Worm (Caenorhabditis elegans): ENCODE data around the gene Y75B8A.18.

Gene Y75B8A.18

DNA sequence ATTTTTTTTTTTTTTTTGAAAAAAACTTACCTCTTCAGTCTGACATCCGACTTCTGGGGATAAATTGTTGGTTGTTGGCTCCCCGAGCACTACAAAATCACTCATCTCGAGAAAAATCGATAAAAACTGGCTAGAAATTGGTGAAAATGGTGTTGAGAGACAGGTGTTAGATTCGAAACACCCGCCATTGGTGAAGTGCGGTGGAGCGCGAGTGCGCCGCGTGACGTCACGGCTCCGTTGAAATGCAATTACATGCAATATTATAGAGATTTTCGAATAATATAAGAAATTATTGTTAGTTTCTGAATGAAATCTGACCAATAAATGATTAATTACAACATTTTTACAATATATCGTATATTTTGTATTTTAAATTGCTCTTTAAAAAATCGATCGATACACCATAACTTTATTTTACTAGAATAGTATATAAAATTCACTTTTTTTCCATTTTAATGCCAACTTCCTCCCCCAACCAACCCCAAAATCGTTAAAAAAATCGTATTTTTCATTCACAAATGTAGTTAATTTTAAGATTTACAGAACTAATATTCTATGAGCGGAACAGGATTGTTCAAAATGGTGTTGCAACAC lies at the start of gene Y75B8A.18, which contains the start of gene Y75B8A.19:
Gene Y75B8A.18 (minus strand): TSS at position 142 of the 594 bp plus-strand sequence.
Gene Y75B8A.19 (plus strand): TSS at position 544 of the 594 bp plus-strand sequence.
- peak; percentile 67 for TF ChIP-seq pha-4 (tag; optimal IDR thresholded peaks at IDR 0.05)
- peak; percentile 66 for TF ChIP-seq lin-39 (tag; optimal IDR thresholded peaks at IDR 0.05)
- TF ChIP-seq lsy-12 (tag; optimal IDR thresholded peaks at IDR 0.05), result no peak
- peak; percentile 87 for TF ChIP-seq nfya-1 (tag; optimal IDR thresholded peaks at IDR 0.05; ENCODE audit: insufficient read depth)
- peak; percentile 10 for TF ChIP-seq nhr-25 (tag; optimal IDR thresholded peaks at IDR 0.05)
- peak; percentile 16 for TF ChIP-seq hmg-11 (tag; optimal IDR thresholded peaks at IDR 0.05)
- TF ChIP-seq lin-15B (tag; optimal IDR thresholded peaks at IDR 0.05), result peak; percentile 79
- TF ChIP-seq nhr-12 (tag; optimal IDR thresholded peaks at IDR 0.05), result no peak
- TF ChIP-seq egl-5 (tag; optimal IDR thresholded peaks at IDR 0.05), result peak; percentile 13
- no peak for TF ChIP-seq nhr-43 (tag; optimal IDR thresholded peaks at IDR 0.05; ENCODE audit: poor library complexity, severe bottlenecking)
- TF ChIP-seq fkh-10 (GFP tag; optimal IDR thresholded peaks at IDR 0.05), result peak; percentile 55
- no peak for TF ChIP-seq ztf-11 (tag; optimal IDR thresholded peaks at IDR 0.05)

DNA sequence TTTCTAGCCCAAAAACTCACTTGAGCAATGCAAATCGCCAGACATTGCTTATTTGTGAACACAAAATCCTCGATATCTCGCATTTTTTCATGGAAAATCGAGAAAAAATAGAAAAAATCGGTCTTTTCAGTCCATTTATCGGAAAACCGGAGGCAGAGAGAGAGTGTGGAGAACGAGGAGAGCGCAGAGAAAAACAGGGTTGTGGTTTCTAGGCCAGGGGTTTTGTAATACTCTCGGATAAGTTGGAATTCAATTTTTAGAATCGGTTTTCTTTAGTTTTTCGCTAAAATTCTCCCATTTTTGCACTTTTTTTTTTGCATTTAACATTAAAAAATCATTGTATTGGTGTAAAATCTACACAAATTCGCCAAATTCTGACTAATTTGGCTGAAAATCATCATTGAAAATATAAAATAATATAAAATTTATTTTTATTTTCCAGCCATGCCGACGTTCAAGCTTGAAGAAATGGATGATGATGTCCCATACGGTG lies 47.6 kb upstream of the Y75B8A.18 start, which contains the start of the genes Y75B8A.24 and Y75B8A.25:
Gene Y75B8A.24 (minus strand): TSS at position 155 of the 493 bp plus-strand sequence.
Gene Y75B8A.25 (plus strand): TSS at position 443 of the 493 bp plus-strand sequence.
- TF ChIP-seq ZK546.5 (tag; optimal IDR thresholded peaks at IDR 0.05) (no peak), unc-39 (tag; optimal IDR thresholded peaks at IDR 0.05) (no peak), nhr-28 (tag; optimal IDR thresholded peaks at IDR 0.05) (no peak), ztf-11 (tag; optimal IDR thresholded peaks at IDR 0.05) (no peak), nhr-43 (tag; optimal IDR thresholded peaks at IDR 0.05; ENCODE audit: poor library complexity, severe bottlenecking) (peak; percentile 86), pha-4 (tag; optimal IDR thresholded peaks at IDR 0.05) (peak; percentile 64), mml-1 (tag; optimal IDR thresholded peaks at IDR 0.05) (no peak), nfya-1 (tag; optimal IDR thresholded peaks at IDR 0.05; ENCODE audit: insufficient read depth) (peak; percentile 86), fos-1 (tag; optimal IDR thresholded peaks at IDR 0.05) (no peak), pqm-1 (tag; optimal IDR thresholded peaks at IDR 0.05) (no peak), hmg-11 (tag; optimal IDR thresholded peaks at IDR 0.05) (peak; percentile 14), ceh-28 (tag; optimal IDR thresholded peaks at IDR 0.05) (peak; percentile 55), nhr-77 (tag; optimal IDR thresholded peaks at IDR 0.05) (no peak), elt-1 (tag; optimal IDR thresholded peaks at IDR 0.05) (no peak), lsy-12 (tag; optimal IDR thresholded peaks at IDR 0.05) (peak; percentile 37), skn-1 (tag; optimal IDR thresholded peaks at IDR 0.05) (no peak), ceh-9 (tag; optimal IDR thresholded peaks at IDR 0.05) (no peak), snpc-4 (tag; optimal IDR thresholded peaks at IDR 0.05) (peak; percentile 67), jun-1 (tag; optimal IDR thresholded peaks at IDR 0.05) (no peak), lin-39 (tag; optimal IDR thresholded peaks at IDR 0.05) (peak; percentile 14), eor-1 (tag; optimal IDR thresholded peaks at IDR 0.05) (peak in 1 of 2 experiments; percentile 25), fkh-10 (GFP tag; optimal IDR thresholded peaks at IDR 0.05) (peak; percentile 26), ztf-4 (tag; optimal IDR thresholded peaks at IDR 0.05) (no peak), nhr-237 (tag; optimal IDR thresholded peaks at IDR 0.05) (no peak), nhr-11 (tag; optimal IDR thresholded peaks at IDR 0.05) (no peak), nhr-76 (tag; optimal IDR thresholded peaks at IDR 0.05) (no peak), R02D3.7 (tag; optimal IDR thresholded peaks at IDR 0.05) (peak; percentile 58), zag-1 (tag; optimal IDR thresholded peaks at IDR 0.05) (no peak), nhr-12 (tag; optimal IDR thresholded peaks at IDR 0.05) (no peak), lin-15B (tag; optimal IDR thresholded peaks at IDR 0.05) (peak; percentile 87), daf-12 (tag; optimal IDR thresholded peaks at IDR 0.05) (no peak), nhr-25 (tag; optimal IDR thresholded peaks at IDR 0.05) (peak; percentile 15), ama-1 (optimal IDR thresholded peaks at IDR 0.05) (no peak), nhr-23 (tag; optimal IDR thresholded peaks at IDR 0.05) (peak; percentile 65), tbx-2 (tag; optimal IDR thresholded peaks at IDR 0.05) (no peak)

DNA sequence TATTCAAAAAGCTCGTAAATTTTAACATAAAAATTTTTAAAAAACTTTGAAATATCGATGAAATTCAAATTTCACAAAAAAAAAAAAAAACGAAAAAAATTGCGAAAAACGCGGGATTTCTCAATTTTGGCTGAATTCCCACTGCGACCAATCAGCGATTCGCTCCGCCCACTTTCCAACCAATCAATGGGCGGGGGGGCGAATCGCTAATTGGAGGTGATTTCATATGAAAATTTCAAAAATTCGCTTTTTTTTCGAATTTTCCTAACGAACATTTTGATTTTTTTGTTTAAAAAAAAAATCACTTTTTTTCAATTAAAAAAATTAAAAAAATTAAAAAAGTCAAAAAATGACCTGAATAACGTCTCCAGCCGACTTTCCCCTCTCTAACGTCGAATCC lies 44.4 kb upstream of the Y75B8A.18 start:
- TF ChIP-seq nfya-1 (tag; optimal IDR thresholded peaks at IDR 0.05; ENCODE audit: insufficient read depth), result peak; percentile 75
- no peak for TF ChIP-seq nhr-43 (tag; optimal IDR thresholded peaks at IDR 0.05; ENCODE audit: poor library complexity, severe bottlenecking)

DNA sequence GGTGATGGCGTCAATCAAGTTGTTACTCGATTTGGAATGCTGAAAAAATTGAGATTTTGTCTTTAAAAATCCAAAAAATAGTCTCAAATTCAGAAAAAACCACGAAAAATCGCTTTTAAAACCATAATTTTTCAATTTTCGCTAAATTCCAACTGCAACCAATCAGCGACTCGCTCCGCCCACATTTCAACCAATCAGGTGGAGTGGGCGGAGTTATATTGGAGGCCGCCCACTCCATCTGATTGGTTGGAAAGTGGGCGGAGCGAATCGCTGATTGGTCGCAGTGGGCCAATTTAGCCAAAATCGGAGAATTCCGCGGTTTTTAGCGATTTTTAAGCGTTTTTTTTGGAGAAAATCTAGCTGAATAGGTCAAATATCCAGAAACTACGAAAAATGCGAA lies 43.8 kb upstream of the Y75B8A.18 start:
- TF ChIP-seq nfya-1 (tag; optimal IDR thresholded peaks at IDR 0.05; ENCODE audit: insufficient read depth) (peak; percentile 98), unc-62 (GFP tag; optimal IDR thresholded peaks at IDR 0.05) (no peak)
